Worm (Caenorhabditis elegans): ENCODE measurements around the gene B0564.2.

DNA sequence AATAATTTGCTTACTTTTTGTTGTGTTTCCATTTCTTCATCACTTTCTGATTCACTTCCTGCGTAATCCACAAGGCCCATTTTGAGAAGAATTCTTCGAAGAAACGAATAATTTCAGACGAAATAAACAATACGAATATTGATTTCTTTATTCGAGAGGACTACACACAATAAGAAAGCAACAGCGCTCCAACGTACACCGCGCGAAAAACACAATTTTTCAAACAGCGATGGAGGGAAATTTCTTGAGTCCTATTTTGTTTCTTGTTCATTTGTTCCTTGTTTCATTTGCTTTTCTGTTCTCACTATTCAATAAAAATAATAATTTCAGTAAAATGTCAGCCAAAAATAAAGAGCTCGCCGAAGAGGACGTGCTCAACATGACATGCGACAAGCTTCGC is 13.8 kb upstream of the B0564.2 start, which contains the start of the genes prcc-1 and C39E9.12:
- no peak for TF ChIP-seq ceh-45 (GFP tag; IDR thresholded peaks at IDR 0.05)
- no peak for TF ChIP-seq ztf-16 (tag; optimal IDR thresholded peaks at IDR 0.05)
- TF ChIP-seq pqm-1 (tag; optimal IDR thresholded peaks at IDR 0.05): no peak
